Worm (Caenorhabditis elegans) whole organism, L4/young adult: ENCODE data around the gene col-178.

Source experiments
- W03F9.2 ChIP-seq: fragments of 150-350 bp; optimal IDR thresholded peaks from 2 replicates; lab custom pipeline; 2014; ENCODE audit warnings: missing biosample characterization, missing genetic modification characterization
- him-1 ChIP-seq: sonication (generic microtip); optimal IDR thresholded peaks from 2 replicates; lab custom pipeline; 2016; ENCODE audit warnings: missing genotype, missing genetic modification reagents, missing genetic modification characterization, missing compliant biosample characterization

DNA sequence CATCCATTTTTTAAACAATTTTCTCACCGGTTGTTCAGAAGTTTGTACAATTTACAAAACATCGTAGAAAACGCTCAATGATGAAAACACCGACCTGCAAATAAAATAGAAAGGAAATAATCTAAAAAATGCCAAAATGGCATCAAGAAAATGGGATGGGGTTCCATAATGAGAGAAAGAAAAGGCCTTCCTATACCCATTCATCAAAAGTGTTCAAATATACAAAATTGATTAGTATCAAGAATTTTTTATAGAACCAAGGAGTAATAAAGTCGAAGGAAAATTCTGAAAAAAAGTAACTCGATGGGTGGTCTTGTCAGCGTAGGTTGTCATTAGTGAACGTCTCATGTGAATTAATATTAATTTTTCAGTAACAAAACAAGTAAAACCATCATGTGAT, 27.3 kb downstream of the col-178 start, which contains the start of gene C34F6.12:
- no peak for TF ChIP-seq him-1 (tag; lab: Kevin White, UChicago)
- TF ChIP-seq W03F9.2 = no peak
